Worm (Caenorhabditis elegans) whole organism, L3 larva: ENCODE results near the gene F53E2.2.

Source experiments
- ceh-82 ChIP-seq: fragments of 150-350 bp; optimal IDR thresholded peaks from 2 replicates; lab custom pipeline; 2014; ENCODE audit warnings: missing biosample characterization, missing genetic modification characterization
- elt-3 ChIP-seq, 3 experiments: fragments of 150-350 bp in 1 of 3; sonication (generic microtip) in 2 of 3; optimal IDR thresholded peaks; 2 replicates in 2 of 3; 4 replicates in 1 of 3; lab custom pipeline; 2014 to 2017; ENCODE audit warnings: missing biosample characterization in 3 of 3, missing genetic modification characterization in 3 of 3
- nhr-11 ChIP-seq: fragments of 150-350 bp; optimal IDR thresholded peaks from 2 replicates; lab custom pipeline; 2014; ENCODE audit warnings: missing biosample characterization, missing genetic modification characterization
- nhr-77 ChIP-seq: fragments of 150-350 bp; optimal IDR thresholded peaks from 2 replicates; lab custom pipeline; 2014; ENCODE audit warnings: missing biosample characterization, missing genetic modification characterization
- pqm-1 ChIP-seq: fragments of 150-350 bp; optimal IDR thresholded peaks from 2 replicates; lab custom pipeline; 2017; ENCODE audit warnings: missing biosample characterization, missing genetic modification characterization, inconsistent platforms
- ztf-11 ChIP-seq: fragments of 150-350 bp; optimal IDR thresholded peaks from 2 replicates; lab custom pipeline; 2014; ENCODE audit warnings: missing biosample characterization, missing genetic modification characterization

ce11 chrV:1495334-1495733 is 20.4 kb downstream of the F53E2.2 start, which contains the start of gene C38C3.3:
- TF ChIP-seq elt-3 (tag; optimal IDR thresholded peaks at IDR 0.05; lab: Kevin White, UChicago) = no peak
- TF ChIP-seq nhr-77 (tag; lab: Kevin White, UChicago) = no peak
- TF ChIP-seq nhr-11 (tag; lab: Kevin White, UChicago) = no peak
- TF ChIP-seq ztf-11 (tag; lab: Kevin White, UChicago) = no peak
- no peak for TF ChIP-seq ceh-82 (tag; lab: Kevin White, UChicago)
- TF ChIP-seq pqm-1 (tag; lab: Kevin White, UChicago) = no peak
